Worm (Caenorhabditis elegans) whole organism, midembryonic: ENCODE results near the gene Y14H12B.1.

Experiments
- T22C8.4 ChIP-seq: fragments of 200-800 bp; sonication (Bioruptor generic); IDR thresholded peaks from 2 replicates; pipeline ENCODE4 v1.3.6; 2022; ENCODE audit warnings: missing genetic modification characterization, missing compliant biosample characterization
- cog-1 ChIP-seq: sonication (generic microtip); optimal IDR thresholded peaks from 2 replicates; lab custom pipeline; 2016; ENCODE audit warnings: missing genetic modification characterization, missing compliant biosample characterization
- flt-1 ChIP-seq: fragments of 200-800 bp; sonication (Bioruptor generic); IDR thresholded peaks from 2 replicates; pipeline ENCODE4 v1.3.6; 2022; ENCODE audit warnings: missing genetic modification characterization, missing compliant biosample characterization
- klf-2 ChIP-seq: fragments of 200-800 bp; sonication (Bioruptor generic); conservative IDR thresholded peaks from 2 replicates; pipeline ENCODE4 v1.3.6; 2022; ENCODE audit warnings: missing genetic modification reagents, missing genetic modification characterization, missing compliant biosample characterization
- med-1 ChIP-seq: sonication (generic microtip); optimal IDR thresholded peaks from 2 replicates; lab custom pipeline; 2017; ENCODE audit warnings: missing genetic modification characterization, mild to moderate bottlenecking, missing compliant biosample characterization, antibody characterized with exemption, missing genetic modification reagents; ENCODE audit not compliant: insufficient read depth
- ref-1 ChIP-seq: fragments of 200-800 bp; sonication (Bioruptor generic); conservative IDR thresholded peaks from 2 replicates; pipeline ENCODE4 v1.3.6; 2022; ENCODE audit warnings: missing genetic modification reagents, missing genetic modification characterization, missing compliant biosample characterization
- tab-1 ChIP-seq: fragments of 200-800 bp; sonication (Bioruptor generic); IDR thresholded peaks from 2 replicates; pipeline ENCODE4 v1.3.6; 2022; ENCODE audit warnings: missing genetic modification characterization, missing compliant biosample characterization
- ztf-23 ChIP-seq: fragments of 200-800 bp; sonication (Bioruptor generic); IDR thresholded peaks from 2 replicates; pipeline ENCODE4 v1.3.6; 2022; ENCODE audit warnings: missing genetic modification reagents, missing genetic modification characterization, missing compliant biosample characterization
- ztf-29 ChIP-seq: fragments of 200-800 bp; sonication (Bioruptor generic); IDR thresholded peaks from 2 replicates; pipeline ENCODE4 v1.3.6; 2022; ENCODE audit warnings: missing genetic modification reagents, missing genetic modification characterization, missing compliant biosample characterization

Gene Y14H12B.1

ce11 chrII:3978198-3978597, 44.0 kb downstream of the Y14H12B.1 start:
- no peak for TF ChIP-seq cog-1 (tag; lab: Kevin White, UChicago)
- TF ChIP-seq klf-2 (GFP tag; lab: Robert Waterston, UW) = no peak

- TF ChIP-seq ref-1 (GFP tag; lab: Robert Waterston, UW) (no peak), ztf-29 (no peak)
These were observed 46.1 kb downstream of the Y14H12B.1 start for ce11 chrII:3980373-3980772.

- no peak for TF ChIP-seq T22C8.4 (GFP tag; lab: Robert Waterston, UW)
- TF ChIP-seq tab-1 = no peak
- TF ChIP-seq ztf-23 (GFP tag; lab: Robert Waterston, UW) = no peak
- no peak for TF ChIP-seq flt-1 (GFP tag; lab: Robert Waterston, UW)
- no peak for TF ChIP-seq ref-1 (GFP tag; lab: Robert Waterston, UW)
- TF ChIP-seq klf-2 (GFP tag; lab: Robert Waterston, UW) = no peak
- TF ChIP-seq med-1 (GFP tag; lab: Kevin White, UChicago) = no peak
- TF ChIP-seq ztf-29 = no peak
- TF ChIP-seq cog-1 (tag; lab: Kevin White, UChicago) = no peak
These were observed 48.1 kb downstream of the Y14H12B.1 start, which contains the start of gene lin-31 for ce11 chrII:3982313-3982712. lin-31 (plus strand) TSS chrII:3982549.

ce11 chrII:3984242-3984641, 50.0 kb downstream of the Y14H12B.1 start:
- TF ChIP-seq flt-1 (GFP tag; lab: Robert Waterston, UW) (no peak), T22C8.4 (GFP tag; lab: Robert Waterston, UW) (no peak), ztf-23 (GFP tag; lab: Robert Waterston, UW) (no peak), cog-1 (tag; lab: Kevin White, UChicago) (no peak), ztf-29 (no peak), ref-1 (GFP tag; lab: Robert Waterston, UW) (no peak)
